Worm (Caenorhabditis elegans): ENCODE measurements around the gene K02B7.3.

The K02B7.3 gene

ce11 chrII:14703232-14703926, 8.3 kb upstream of the K02B7.3 start:
- TF ChIP-seq tbx-37 (GFP tag; conservative IDR thresholded peaks at IDR 0.05) (no peak), B0310.2 (tag; optimal IDR thresholded peaks at IDR 0.05) (no peak), hmbx-1 (tag; optimal IDR thresholded peaks at IDR 0.05) (no peak), ama-1 (optimal IDR thresholded peaks at IDR 0.05) (no peak), flt-1 (GFP tag; IDR thresholded peaks at IDR 0.05) (no peak), tra-4 (tag; optimal IDR thresholded peaks at IDR 0.05) (no peak), ceh-36 (tag; optimal IDR thresholded peaks at IDR 0.05) (no peak), hmg-4 (GFP tag; optimal IDR thresholded peaks at IDR 0.05) (no peak), hnd-1 (tag; optimal IDR thresholded peaks at IDR 0.05) (no peak), tbx-11 (GFP tag; IDR thresholded peaks at IDR 0.05) (no peak), pes-1 (GFP tag; IDR thresholded peaks at IDR 0.05) (no peak), ceh-13 (GFP tag; optimal IDR thresholded peaks at IDR 0.05) (no peak), ets-7 (tag; optimal IDR thresholded peaks at IDR 0.05) (no peak), aly-1 (tag; optimal IDR thresholded peaks at IDR 0.05) (no peak), F13C5.2 (tag; optimal IDR thresholded peaks at IDR 0.05) (no peak), scrt-1 (GFP tag; IDR thresholded peaks at IDR 0.05) (no peak), sea-1 (GFP tag; conservative IDR thresholded peaks at IDR 0.05) (no peak)

ce11 chrII:14701581-14701980, 6.5 kb upstream of the K02B7.3 start:
- TF ChIP-seq ama-1 (optimal IDR thresholded peaks at IDR 0.05) (no peak), hnd-1 (tag; optimal IDR thresholded peaks at IDR 0.05) (no peak)

- no peak for TF ChIP-seq hmg-4 (GFP tag; optimal IDR thresholded peaks at IDR 0.05)
- TF ChIP-seq B0310.2 (tag; optimal IDR thresholded peaks at IDR 0.05), result no peak
- TF ChIP-seq F13C5.2 (tag; optimal IDR thresholded peaks at IDR 0.05), result no peak
- no peak for TF ChIP-seq flt-1 (GFP tag; IDR thresholded peaks at IDR 0.05)
- no peak for TF ChIP-seq hmbx-1 (tag; optimal IDR thresholded peaks at IDR 0.05)
- TF ChIP-seq scrt-1 (GFP tag; IDR thresholded peaks at IDR 0.05), result no peak
- TF ChIP-seq pes-1 (GFP tag; IDR thresholded peaks at IDR 0.05), result no peak
- TF ChIP-seq sea-1 (GFP tag; conservative IDR thresholded peaks at IDR 0.05), result no peak
- no peak for TF ChIP-seq ets-7 (tag; optimal IDR thresholded peaks at IDR 0.05)
- TF ChIP-seq tbx-11 (GFP tag; IDR thresholded peaks at IDR 0.05), result no peak
- no peak for TF ChIP-seq ceh-13 (GFP tag; optimal IDR thresholded peaks at IDR 0.05)
- no peak for TF ChIP-seq ceh-36 (tag; optimal IDR thresholded peaks at IDR 0.05)
- no peak for TF ChIP-seq aly-1 (tag; optimal IDR thresholded peaks at IDR 0.05)
- TF ChIP-seq tra-4 (tag; optimal IDR thresholded peaks at IDR 0.05), result no peak
- no peak for TF ChIP-seq ama-1 (optimal IDR thresholded peaks at IDR 0.05)
- no peak for TF ChIP-seq hnd-1 (tag; optimal IDR thresholded peaks at IDR 0.05)
These were observed 5.0 kb upstream of the K02B7.3 start for ce11 chrII:14700096-14700495.

- TF ChIP-seq scrt-1 (GFP tag; IDR thresholded peaks at IDR 0.05), result no peak
- no peak for TF ChIP-seq hmg-4 (GFP tag; optimal IDR thresholded peaks at IDR 0.05)
- TF ChIP-seq ama-1 (optimal IDR thresholded peaks at IDR 0.05), result no peak
- TF ChIP-seq F13C5.2 (tag; optimal IDR thresholded peaks at IDR 0.05), result no peak
- no peak for TF ChIP-seq aly-1 (tag; optimal IDR thresholded peaks at IDR 0.05)
- TF ChIP-seq hmbx-1 (tag; optimal IDR thresholded peaks at IDR 0.05), result no peak
- no peak for TF ChIP-seq ceh-13 (GFP tag; optimal IDR thresholded peaks at IDR 0.05)
- TF ChIP-seq tbx-37 (GFP tag; conservative IDR thresholded peaks at IDR 0.05), result no peak
- TF ChIP-seq flt-1 (GFP tag; IDR thresholded peaks at IDR 0.05), result no peak
- TF ChIP-seq tra-4 (tag; optimal IDR thresholded peaks at IDR 0.05), result no peak
- TF ChIP-seq ceh-36 (tag; optimal IDR thresholded peaks at IDR 0.05), result no peak
- TF ChIP-seq ets-7 (tag; optimal IDR thresholded peaks at IDR 0.05), result no peak
- TF ChIP-seq hnd-1 (tag; optimal IDR thresholded peaks at IDR 0.05), result no peak
- no peak for TF ChIP-seq B0310.2 (tag; optimal IDR thresholded peaks at IDR 0.05)
- no peak for TF ChIP-seq tbx-11 (GFP tag; IDR thresholded peaks at IDR 0.05)
- TF ChIP-seq pes-1 (GFP tag; IDR thresholded peaks at IDR 0.05), result no peak
- no peak for TF ChIP-seq sea-1 (GFP tag; conservative IDR thresholded peaks at IDR 0.05)
These were observed 3.0 kb upstream of the K02B7.3 start, which contains the start of gene C09F9.1 for ce11 chrII:14698057-14698456. C09F9.1 (plus strand) TSS chrII:14698357.

ce11 chrII:14684377-14684776, 10.7 kb downstream of the K02B7.3 start, which contains the start of gene unc-52:
unc-52 (minus strand) TSS chrII:14684456.
- TF ChIP-seq hmbx-1 (tag; optimal IDR thresholded peaks at IDR 0.05) (no peak), tbx-11 (GFP tag; IDR thresholded peaks at IDR 0.05) (no peak), ceh-36 (tag; optimal IDR thresholded peaks at IDR 0.05) (no peak)

ce11 chrII:14683646-14684045, 11.5 kb downstream of the K02B7.3 start:
- TF ChIP-seq tra-4 (tag; optimal IDR thresholded peaks at IDR 0.05) (no peak), tbx-37 (GFP tag; conservative IDR thresholded peaks at IDR 0.05) (no peak), F13C5.2 (tag; optimal IDR thresholded peaks at IDR 0.05) (no peak), hmbx-1 (tag; optimal IDR thresholded peaks at IDR 0.05) (no peak), flt-1 (GFP tag; IDR thresholded peaks at IDR 0.05) (no peak), sea-1 (GFP tag; conservative IDR thresholded peaks at IDR 0.05) (no peak), ets-7 (tag; optimal IDR thresholded peaks at IDR 0.05) (no peak), ceh-36 (tag; optimal IDR thresholded peaks at IDR 0.05) (no peak), scrt-1 (GFP tag; IDR thresholded peaks at IDR 0.05) (no peak), hmg-4 (GFP tag; optimal IDR thresholded peaks at IDR 0.05) (no peak), ama-1 (optimal IDR thresholded peaks at IDR 0.05) (no peak), hnd-1 (tag; optimal IDR thresholded peaks at IDR 0.05) (no peak), pes-1 (GFP tag; IDR thresholded peaks at IDR 0.05) (no peak), tbx-11 (GFP tag; IDR thresholded peaks at IDR 0.05) (no peak), aly-1 (tag; optimal IDR thresholded peaks at IDR 0.05) (no peak)

ce11 chrII:14678157-14678556, 16.9 kb downstream of the K02B7.3 start, which contains the start of gene hhat-1:
hhat-1 (plus strand) TSS chrII:14678457.
- TF ChIP-seq scrt-1 (GFP tag; IDR thresholded peaks at IDR 0.05) (no peak), B0310.2 (tag; optimal IDR thresholded peaks at IDR 0.05) (no peak), ceh-36 (tag; optimal IDR thresholded peaks at IDR 0.05) (no peak)

ce11 chrII:14673636-14674035, 21.5 kb downstream of the K02B7.3 start:
- TF ChIP-seq flt-1 (GFP tag; IDR thresholded peaks at IDR 0.05) (no peak), ets-7 (tag; optimal IDR thresholded peaks at IDR 0.05) (no peak), pes-1 (GFP tag; IDR thresholded peaks at IDR 0.05) (no peak)

Data from whole organism, early embryonic.